Fruit fly (Drosophila melanogaster) whole organism, pupa: ENCODE measurements around the gene aqz.

Source experiments
- CG17806 ChIP-seq: fragments of 200-800 bp; sonication (Bioruptor generic); optimal IDR thresholded peaks from 2 replicates; lab custom pipeline; 2018; ENCODE audit warnings: missing biosample characterization, mild to moderate bottlenecking, missing genetic modification characterization, moderate library complexity
- CG32121 ChIP-seq: fragments of 200-800 bp; sonication (Bioruptor generic); IDR thresholded peaks from 2 replicates; pipeline ENCODE4 v1.3.6; 2022; ENCODE audit warnings: missing biosample characterization, missing genetic modification characterization
- CG4496 ChIP-seq: fragments of 200-800 bp; sonication (Bioruptor generic); IDR thresholded peaks from 3 replicates; pipeline ENCODE4 v1.3.6; 2022; ENCODE audit warnings: missing biosample characterization, missing genetic modification characterization
- CG8159 ChIP-seq: fragments of 200-800 bp; sonication (Bioruptor generic); optimal IDR thresholded peaks from 3 replicates; lab custom pipeline; 2018; ENCODE audit warnings: missing biosample characterization, mild to moderate bottlenecking, missing genetic modification characterization, moderate library complexity
- EcR ChIP-seq: fragments of 200-800 bp; sonication (Bioruptor generic); optimal IDR thresholded peaks from 3 replicates; lab custom pipeline; 2019; ENCODE audit warnings: missing biosample characterization, missing genetic modification characterization, mild to moderate bottlenecking, moderate library complexity, missing genetic modification reagents
- Pif1B ChIP-seq: fragments of 200-800 bp; sonication (Bioruptor generic); optimal IDR thresholded peaks from 3 replicates; lab custom pipeline; 2016; ENCODE audit warnings: missing biosample characterization, missing genetic modification characterization
- Snoo ChIP-seq: fragments of 200-800 bp; sonication (Bioruptor generic); optimal IDR thresholded peaks from 3 replicates; lab custom pipeline; 2017; ENCODE audit warnings: missing biosample characterization, mild to moderate bottlenecking, missing genetic modification characterization, inconsistent platforms
- rn ChIP-seq: fragments of 200-800 bp; sonication (Bioruptor generic); IDR thresholded peaks from 2 replicates; pipeline ENCODE4 v1.3.6; 2022; ENCODE audit warnings: missing biosample characterization, missing genetic modification characterization

dm6 chr3R:8865031-8865430, 44.5 kb upstream of the aqz start:
- TF ChIP-seq CG4496 (GFP tag; lab: Robert Waterston, UW), result no peak
- no peak for TF ChIP-seq Pif1B (GFP tag; lab: Kevin White, UChicago)
- no peak for TF ChIP-seq CG17806 (tag; lab: Kevin White, UChicago)
- TF ChIP-seq rn (GFP tag; lab: Robert Waterston, UW), result no peak
- TF ChIP-seq Snoo (tag; lab: Kevin White, UChicago), result no peak
- TF ChIP-seq CG32121 (GFP tag; lab: Robert Waterston, UW), result no peak
- TF ChIP-seq EcR (GFP tag; lab: Kevin White, UChicago), result no peak
- TF ChIP-seq CG8159 (tag; lab: Kevin White, UChicago), result no peak
